Fruit fly (Drosophila melanogaster) whole organism, embryonic: ENCODE measurements around the gene CG13461.
A peak's percentile ranks its signal among the peaks of the same experiment; 100 is the strongest.

Experiments used
- Adf1 ChIP-seq: fragments of 200-800 bp; sonication (Bioruptor generic); IDR thresholded peaks from 2 replicates; pipeline ENCODE4 v1.3.6; 2022; ENCODE audit warnings: missing biosample characterization, missing genetic modification characterization
- Atf6 ChIP-seq: fragments of 200-800 bp; sonication (Bioruptor generic); IDR thresholded peaks from 2 replicates; pipeline ENCODE4 v1.3.6; 2022; ENCODE audit warnings: missing biosample characterization, missing genetic modification characterization
- BEAF-32 ChIP-seq: fragments of 200-800 bp; sonication (Bioruptor generic); optimal IDR thresholded peaks from 3 replicates; lab custom pipeline; 2017; ENCODE audit warnings: missing biosample characterization, missing genetic modification characterization, mild to moderate bottlenecking, moderate library complexity, missing genetic modification reagents
- CG10366 ChIP-seq: fragments of 200-800 bp; sonication (Bioruptor generic); IDR thresholded peaks from 2 replicates; pipeline ENCODE4 v1.3.6; 2022; ENCODE audit warnings: missing biosample characterization, missing genetic modification characterization
- CG11456 ChIP-seq: fragments of 200-800 bp; sonication (Bioruptor generic); IDR thresholded peaks from 3 replicates; pipeline ENCODE4 v1.3.6; 2022; ENCODE audit warnings: missing biosample characterization, missing genetic modification characterization
- CG12299 ChIP-seq: fragments of 200-800 bp; sonication (Bioruptor generic); optimal IDR thresholded peaks from 2 replicates; lab custom pipeline; 2018; ENCODE audit warnings: missing biosample characterization, mild to moderate bottlenecking, missing genetic modification characterization
- CG1233 ChIP-seq: fragments of 200-800 bp; sonication (Bioruptor generic); optimal IDR thresholded peaks from 4 replicates; lab custom pipeline; 2018; ENCODE audit warnings: missing biosample characterization, mild to moderate bottlenecking, missing genetic modification characterization
- CG15696 ChIP-seq: fragments of 200-800 bp; sonication (Bioruptor generic); optimal IDR thresholded peaks from 2 replicates; lab custom pipeline; 2019; ENCODE audit warnings: missing biosample characterization, mild to moderate bottlenecking, missing genetic modification characterization, moderate library complexity
- CG18764 ChIP-seq: fragments of 200-800 bp; sonication (Bioruptor generic); optimal IDR thresholded peaks from 3 replicates; lab custom pipeline; 2016; ENCODE audit warnings: missing biosample characterization, missing genetic modification characterization
- CG2678 ChIP-seq: fragments of 200-800 bp; sonication (Bioruptor generic); optimal IDR thresholded peaks from 3 replicates; lab custom pipeline; 2019; ENCODE audit warnings: missing biosample characterization, mild to moderate bottlenecking, missing genetic modification characterization, moderate library complexity
- CG34224 ChIP-seq: fragments of 200-800 bp; sonication (Bioruptor generic); IDR thresholded peaks from 3 replicates; pipeline ENCODE4 v1.3.6; 2022; ENCODE audit warnings: missing biosample characterization, missing genetic modification characterization; ENCODE audit not compliant: partially characterized antibody
- CG4360 ChIP-seq: fragments of 200-800 bp; sonication (Bioruptor generic); IDR thresholded peaks from 2 replicates; pipeline ENCODE4 v1.3.6; 2022; ENCODE audit warnings: missing biosample characterization, missing genetic modification characterization
- CG6654 ChIP-seq: fragments of 200-800 bp; sonication (Bioruptor generic); optimal IDR thresholded peaks from 2 replicates; lab custom pipeline; 2017; ENCODE audit warnings: missing biosample characterization, mild to moderate bottlenecking, missing genetic modification characterization
- CG6791 ChIP-seq: fragments of 200-800 bp; sonication (Bioruptor generic); IDR thresholded peaks from 3 replicates; pipeline ENCODE4 v1.3.6; 2022; ENCODE audit warnings: missing biosample characterization, missing genetic modification characterization; ENCODE audit not compliant: partially characterized antibody
- Elba2 ChIP-seq: fragments of 200-800 bp; sonication (Bioruptor generic); optimal IDR thresholded peaks from 3 replicates; lab custom pipeline; 2016; ENCODE audit warnings: missing biosample characterization, missing genetic modification characterization
- HLH4C ChIP-seq: fragments of 200-800 bp; sonication (Bioruptor generic); IDR thresholded peaks from 3 replicates; pipeline ENCODE4 v1.3.6; 2022; ENCODE audit warnings: missing biosample characterization, missing genetic modification characterization; ENCODE audit not compliant: partially characterized antibody
- HmgD ChIP-seq: fragments of 200-800 bp; sonication (Bioruptor generic); optimal IDR thresholded peaks from 3 replicates; lab custom pipeline; 2016; ENCODE audit warnings: missing biosample characterization, missing genetic modification characterization
- Hmx ChIP-seq: fragments of 200-800 bp; sonication (Bioruptor generic); optimal IDR thresholded peaks from 2 replicates; lab custom pipeline; 2016; ENCODE audit warnings: missing biosample characterization, missing genetic modification characterization
- Hr39 ChIP-seq: fragments of >200 bp; optimal IDR thresholded peaks from 2 replicates; lab custom pipeline; 2017
- Lhr ChIP-seq: fragments of 200-800 bp; sonication (Bioruptor generic); optimal IDR thresholded peaks from 3 replicates; lab custom pipeline; 2017; ENCODE audit warnings: mild to moderate bottlenecking, missing biosample characterization, missing genetic modification reagents, missing genetic modification characterization
- Mad ChIP-seq: fragments of 200-800 bp; sonication (Bioruptor generic); optimal IDR thresholded peaks from 2 replicates; lab custom pipeline; 2016; ENCODE audit warnings: missing biosample characterization, missing genetic modification characterization
- Nf-YB ChIP-seq: fragments of 200-800 bp; sonication (Bioruptor generic); optimal IDR thresholded peaks from 3 replicates; lab custom pipeline; 2019; ENCODE audit warnings: missing biosample characterization, mild to moderate bottlenecking, missing genetic modification characterization, moderate library complexity
- Ptx1 ChIP-seq: fragments of 200-800 bp; sonication (Bioruptor generic); IDR thresholded peaks from 2 replicates; pipeline ENCODE4 v1.3.6; 2022; ENCODE audit warnings: missing biosample characterization, missing genetic modification characterization
- bab2 ChIP-seq: fragments of 200-800 bp; sonication (Bioruptor generic); optimal IDR thresholded peaks from 2 replicates; lab custom pipeline; 2016; ENCODE audit warnings: missing biosample characterization, missing genetic modification characterization
- bbx ChIP-seq: fragments of 200-800 bp; sonication (Bioruptor generic); IDR thresholded peaks from 2 replicates; pipeline ENCODE4 v1.3.6; 2022; ENCODE audit warnings: missing biosample characterization, missing genetic modification characterization; ENCODE audit not compliant: partially characterized antibody
- bsh ChIP-seq, 2 experiments: fragments of 200-800 bp; sonication (Bioruptor generic); optimal IDR thresholded peaks; 2 replicates each; lab custom pipeline; 2017 to 2018; ENCODE audit warnings: mild to moderate bottlenecking in 2 of 2, missing biosample characterization in 2 of 2, missing genetic modification characterization in 2 of 2, moderate library complexity in 1 of 2
- chinmo ChIP-seq: fragments of 200-800 bp; sonication (Bioruptor generic); IDR thresholded peaks from 4 replicates; pipeline ENCODE4 v1.3.6; 2022; ENCODE audit warnings: missing biosample characterization, missing genetic modification characterization; ENCODE audit not compliant: partially characterized antibody
- disco-r ChIP-seq: fragments of 200-800 bp; sonication (Bioruptor generic); optimal IDR thresholded peaks from 2 replicates; lab custom pipeline; 2016; ENCODE audit warnings: missing biosample characterization, missing genetic modification characterization
- dpn ChIP-seq, 2 experiments: fragments of 200-800 bp; sonication (Bioruptor generic); optimal IDR thresholded peaks; 3 replicates each; lab custom pipeline; 2016; ENCODE audit warnings: missing biosample characterization in 2 of 2, missing genetic modification characterization in 2 of 2
- esg ChIP-seq: fragments of 200-800 bp; sonication (Bioruptor generic); conservative IDR thresholded peaks from 2 replicates; pipeline ENCODE4 v1.3.6; 2022; ENCODE audit warnings: missing biosample characterization, missing genetic modification characterization
- gsb-n ChIP-seq: fragments of 200-800 bp; sonication (Bioruptor generic); optimal IDR thresholded peaks from 3 replicates; lab custom pipeline; 2018; ENCODE audit warnings: missing biosample characterization, mild to moderate bottlenecking, missing genetic modification characterization
- hbn ChIP-seq: fragments of 200-800 bp; sonication (Bioruptor generic); IDR thresholded peaks from 2 replicates; pipeline ENCODE4 v1.3.6; 2022; ENCODE audit warnings: missing biosample characterization, missing genetic modification characterization; ENCODE audit not compliant: partially characterized antibody
- hkb ChIP-seq, 2 experiments: fragments of 200-800 bp in 1 of 2; fragments of >200 bp in 1 of 2; sonication (Bioruptor generic) in 1 of 2; IDR thresholded peaks in 1 of 2; optimal IDR thresholded peaks in 1 of 2; 2 replicates each; pipeline versions ENCODE4 v1.3.6 to Lab custom; 2017 to 2022; ENCODE audit warnings: missing biosample characterization in 1 of 2, missing genetic modification characterization in 1 of 2
- jigr1 ChIP-seq: fragments of 200-800 bp; sonication (Bioruptor generic); IDR thresholded peaks from 3 replicates; pipeline ENCODE4 v1.3.6; 2022; ENCODE audit warnings: missing biosample characterization, missing genetic modification characterization
- jing ChIP-seq: fragments of 200-800 bp; sonication (Bioruptor generic); optimal IDR thresholded peaks from 2 replicates; lab custom pipeline; 2018; ENCODE audit warnings: missing biosample characterization, mild to moderate bottlenecking, missing genetic modification characterization
- jumu ChIP-seq: fragments of 200-800 bp; sonication (Bioruptor generic); optimal IDR thresholded peaks from 3 replicates; lab custom pipeline; 2016; ENCODE audit warnings: missing biosample characterization, missing genetic modification characterization
- ken ChIP-seq: fragments of 200-800 bp; sonication (Bioruptor generic); IDR thresholded peaks from 3 replicates; pipeline ENCODE4 v1.3.6; 2022; ENCODE audit warnings: missing biosample characterization, missing genetic modification characterization
- maf-S ChIP-seq: fragments of 200-800 bp; sonication (Bioruptor generic); optimal IDR thresholded peaks from 2 replicates; lab custom pipeline; 2016; ENCODE audit warnings: missing biosample characterization, missing genetic modification characterization
- nmo ChIP-seq: fragments of 200-800 bp; sonication (Bioruptor generic); optimal IDR thresholded peaks from 2 replicates; lab custom pipeline; 2018; ENCODE audit warnings: missing biosample characterization, mild to moderate bottlenecking, missing genetic modification characterization, moderate library complexity
- pfk ChIP-seq: fragments of 200-800 bp; sonication (Bioruptor generic); optimal IDR thresholded peaks from 2 replicates; lab custom pipeline; 2018; ENCODE audit warnings: missing biosample characterization, mild to moderate bottlenecking, missing genetic modification characterization, moderate library complexity
- prd ChIP-seq, 3 experiments: fragments of >200 bp in 2 of 3; fragments of 200-800 bp in 1 of 3; sonication (Bioruptor generic) in 1 of 3; optimal IDR thresholded peaks in 2 of 3; IDR thresholded peaks in 1 of 3; 2 replicates in 2 of 3; 3 replicates in 1 of 3; pipeline versions ENCODE4 v1.3.6 to Lab custom; 2017 to 2022; ENCODE audit warnings: missing biosample characterization in 1 of 3, missing genetic modification characterization in 1 of 3
- rib ChIP-seq: fragments of 200-800 bp; sonication (Bioruptor generic); IDR thresholded peaks from 2 replicates; pipeline ENCODE4 v1.3.6; 2022; ENCODE audit warnings: missing biosample characterization, missing genetic modification characterization
- sens ChIP-seq: fragments of 200-800 bp; sonication (Bioruptor generic); peaks from one replicate; lab custom pipeline; 2016; ENCODE audit warnings: missing biosample characterization, missing genetic modification characterization
- shn ChIP-seq: fragments of 200-800 bp; sonication (Bioruptor generic); optimal IDR thresholded peaks from 3 replicates; lab custom pipeline; 2016; ENCODE audit warnings: missing biosample characterization, missing genetic modification characterization
- slp2 ChIP-seq: fragments of 200-800 bp; sonication (Bioruptor generic); optimal IDR thresholded peaks from 2 replicates; lab custom pipeline; 2016; ENCODE audit warnings: missing biosample characterization, missing genetic modification characterization
- tna ChIP-seq: fragments of 200-800 bp; sonication (Bioruptor generic); IDR thresholded peaks from 2 replicates; pipeline ENCODE4 v1.3.6; 2022; ENCODE audit warnings: missing biosample characterization, missing genetic modification characterization; ENCODE audit not compliant: partially characterized antibody
- tup ChIP-seq: fragments of 200-800 bp; sonication (Bioruptor generic); optimal IDR thresholded peaks from 2 replicates; lab custom pipeline; 2016; ENCODE audit warnings: missing biosample characterization, mild to moderate bottlenecking, missing genetic modification characterization, moderate library complexity
- usp ChIP-seq: fragments of >200 bp; optimal IDR thresholded peaks from 2 replicates; lab custom pipeline; 2017; ENCODE audit warnings: missing biosample characterization, missing genetic modification characterization

CG13461 gene

DNA sequence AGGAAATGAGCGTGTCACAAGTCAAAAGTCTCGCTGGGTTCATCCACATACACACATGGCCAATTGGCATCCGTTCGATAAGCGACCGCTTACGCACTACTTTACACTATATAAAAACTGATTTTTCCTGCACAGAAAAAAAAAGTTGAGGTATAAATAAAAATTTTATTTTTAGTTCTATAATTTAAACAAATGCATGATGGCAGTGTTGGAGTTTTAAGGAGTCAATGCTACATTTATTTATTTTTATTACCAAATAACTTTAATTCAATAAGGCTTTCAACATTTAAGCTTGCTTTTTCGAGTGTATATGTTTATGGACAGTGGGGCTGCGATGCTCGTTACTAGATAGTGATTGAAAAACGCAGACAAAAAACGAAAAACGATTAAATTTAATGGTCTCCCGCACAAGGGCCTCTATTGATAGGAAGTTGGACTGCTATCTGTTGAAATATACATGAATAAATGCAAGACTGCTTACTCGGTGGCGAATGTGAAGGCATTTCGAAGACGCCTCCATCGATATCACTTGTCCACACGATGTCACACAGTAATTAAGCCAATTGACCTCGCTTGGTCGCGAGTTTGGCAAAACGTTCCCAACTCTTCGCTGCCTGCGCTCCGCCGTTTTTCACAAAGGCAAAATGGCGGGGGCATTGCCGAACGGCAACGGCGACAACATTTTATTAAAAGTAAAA is 40.5 kb downstream of the CG13461 start (continued):
- TF ChIP-seq CG6791 (GFP tag; lab: Robert Waterston, UW) (no peak), dpn (GFP tag; optimal IDR thresholded peaks at IDR 0.05; lab: Kevin White, UChicago) (peak in 1 of 2 experiments; percentile 60), Hr39 (lab: Kevin White, UChicago) (no peak), gsb-n (tag; lab: Kevin White, UChicago) (peak; percentile 82), CG1233 (GFP tag; lab: Kevin White, UChicago) (peak; percentile 74), ken (GFP tag; lab: Robert Waterston, UW) (peak; percentile 65; the same call in 2 of the 3 replicates), hkb (optimal IDR thresholded peaks at IDR 0.05; lab: Kevin White, UChicago) (no peak), hkb (GFP tag; IDR thresholded peaks at IDR 0.05; lab: Robert Waterston, UW) (peak; percentile 86), bsh (GFP tag; optimal IDR thresholded peaks at IDR 0.05; lab: Kevin White, UChicago) (peak; percentile 42 to 85), CG18764 (peak; percentile 48), hbn (GFP tag; lab: Robert Waterston, UW) (no peak), slp2 (GFP tag; lab: Kevin White, UChicago) (peak; percentile 20), CG15696 (tag; lab: Kevin White, UChicago) (peak; percentile 82), Ptx1 (GFP tag; lab: Robert Waterston, UW) (peak; percentile 82), CG4360 (GFP tag; lab: Robert Waterston, UW) (no peak), chinmo (GFP tag; lab: Robert Waterston, UW) (no peak), CG10366 (GFP tag; lab: Robert Waterston, UW) (peak; percentile 70), Atf6 (peak; percentile 74), HLH4C (GFP tag; lab: Robert Waterston, UW) (no peak), Adf1 (GFP tag; lab: Robert Waterston, UW) (no peak), jigr1 (GFP tag; lab: Robert Waterston, UW) (0 out of 3 replicates have a peak, but pooled peaks have one; percentile 18), prd (optimal IDR thresholded peaks at IDR 0.05; lab: Kevin White, UChicago) (no peak), prd (GFP tag; IDR thresholded peaks at IDR 0.05; lab: Robert Waterston, UW) (peak; percentile 73), CG6654 (peak; percentile 13), sens (GFP tag; lab: Kevin White, UChicago) (peak; percentile 90), CG34224 (GFP tag; lab: Robert Waterston, UW) (no peak), Lhr (GFP tag; lab: Kevin White, UChicago) (peak; percentile 33), HmgD (GFP tag; lab: Kevin White, UChicago) (no peak), BEAF-32 (GFP tag; lab: Kevin White, UChicago) (no peak), tup (GFP tag; lab: Kevin White, UChicago) (no peak), usp (GFP tag; lab: Kevin White, UChicago) (no peak), bab2 (GFP tag; lab: Kevin White, UChicago) (peak; percentile 55), pfk (no peak), esg (GFP tag; lab: Robert Waterston, UW) (peak; percentile 66), CG12299 (tag; lab: Kevin White, UChicago) (peak; percentile 62), CG2678 (tag; lab: Kevin White, UChicago) (peak; percentile 87), jing (peak; percentile 40), bbx (no peak), CG11456 (GFP tag; lab: Robert Waterston, UW) (0 out of 3 replicates have a peak, but pooled peaks have one; percentile 18), jumu (GFP tag; lab: Kevin White, UChicago) (peak; percentile 15), Elba2 (GFP tag; lab: Kevin White, UChicago) (no peak), Hmx (GFP tag; lab: Kevin White, UChicago) (no peak), maf-S (GFP tag; lab: Kevin White, UChicago) (peak; percentile 23), Nf-YB (GFP tag; lab: Kevin White, UChicago) (peak; percentile 55), disco-r (GFP tag; lab: Kevin White, UChicago) (no peak), shn (GFP tag; lab: Kevin White, UChicago) (no peak), nmo (GFP tag; lab: Kevin White, UChicago) (peak; percentile 84), Mad (no peak), tna (GFP tag; lab: Robert Waterston, UW) (no peak), rib (GFP tag; lab: Robert Waterston, UW) (no peak)
